Fruit fly (Drosophila melanogaster) whole organism, embryonic: Measurements from ENCODE around the gene Pvr.
A peak's percentile ranks its signal among the peaks of the same experiment; 100 is the strongest.

Experiments used
- Abd-B ChIP-seq: fragments of 200-800 bp; sonication (Bioruptor generic); optimal IDR thresholded peaks from 2 replicates; lab custom pipeline; 2018; ENCODE audit warnings: missing biosample characterization, mild to moderate bottlenecking, missing genetic modification characterization, moderate library complexity
- B-H1 ChIP-seq: fragments of 200-800 bp; sonication (Bioruptor generic); IDR thresholded peaks from 3 replicates; pipeline ENCODE4 v1.3.6; 2022; ENCODE audit warnings: missing biosample characterization, missing genetic modification characterization
- CG10209 ChIP-seq: fragments of 200-800 bp; sonication (Bioruptor generic); optimal IDR thresholded peaks from 3 replicates; lab custom pipeline; 2017; ENCODE audit warnings: missing biosample characterization, mild to moderate bottlenecking, missing genetic modification characterization, missing genetic modification reagents
- CG10979 ChIP-seq: fragments of 200-800 bp; sonication (Bioruptor generic); optimal IDR thresholded peaks from 2 replicates; lab custom pipeline; 2018; ENCODE audit warnings: missing biosample characterization, mild to moderate bottlenecking, missing genetic modification characterization, moderate library complexity
- CG12071 ChIP-seq: fragments of 200-800 bp; sonication (Bioruptor generic); optimal IDR thresholded peaks from 3 replicates; lab custom pipeline; 2018; ENCODE audit warnings: missing biosample characterization, mild to moderate bottlenecking, missing genetic modification characterization
- CG13296 ChIP-seq: fragments of 200-800 bp; sonication (Bioruptor generic); optimal IDR thresholded peaks from 3 replicates; lab custom pipeline; 2018; ENCODE audit warnings: missing biosample characterization, mild to moderate bottlenecking, missing genetic modification characterization
- CG15696 ChIP-seq: fragments of 200-800 bp; sonication (Bioruptor generic); optimal IDR thresholded peaks from 2 replicates; lab custom pipeline; 2019; ENCODE audit warnings: missing biosample characterization, mild to moderate bottlenecking, missing genetic modification characterization, moderate library complexity
- CG2120 ChIP-seq: fragments of 200-800 bp; sonication (Bioruptor generic); optimal IDR thresholded peaks from 3 replicates; lab custom pipeline; 2016; ENCODE audit warnings: missing biosample characterization, missing genetic modification characterization
- CG2199 ChIP-seq: fragments of 200-800 bp; sonication (Bioruptor generic); IDR thresholded peaks from 3 replicates; pipeline ENCODE4 v1.3.6; 2022; ENCODE audit warnings: missing biosample characterization, missing genetic modification characterization
- CG32532 ChIP-seq: fragments of 200-800 bp; sonication (Bioruptor generic); IDR thresholded peaks from 2 replicates; pipeline ENCODE4 v1.3.6; 2022; ENCODE audit warnings: missing biosample characterization, missing genetic modification characterization
- CG33213 ChIP-seq: fragments of 200-800 bp; sonication (Bioruptor generic); optimal IDR thresholded peaks from 3 replicates; lab custom pipeline; 2016; ENCODE audit warnings: missing biosample characterization, missing genetic modification characterization
- CG3407 ChIP-seq: fragments of 200-800 bp; sonication (Bioruptor generic); optimal IDR thresholded peaks from 2 replicates; lab custom pipeline; 2018; ENCODE audit warnings: missing biosample characterization, mild to moderate bottlenecking, missing genetic modification characterization
- CG5953 ChIP-seq: fragments of 200-800 bp; sonication (Bioruptor generic); IDR thresholded peaks from 2 replicates; pipeline ENCODE4 v1.3.6; 2022; ENCODE audit warnings: missing biosample characterization, missing genetic modification characterization
- CG9727 ChIP-seq: fragments of 200-800 bp; sonication (Bioruptor generic); optimal IDR thresholded peaks from 3 replicates; lab custom pipeline; 2017; ENCODE audit warnings: missing biosample characterization, mild to moderate bottlenecking, missing genetic modification characterization
- Dbx ChIP-seq: fragments of 200-800 bp; sonication (Bioruptor generic); IDR thresholded peaks from 3 replicates; pipeline ENCODE4 v1.3.6; 2022; ENCODE audit warnings: missing biosample characterization, missing genetic modification characterization
- Deaf1 ChIP-seq: fragments of 200-800 bp; optimal IDR thresholded peaks from 3 replicates; lab custom pipeline; 2019; ENCODE audit warnings: missing biosample characterization, mild to moderate bottlenecking, missing genetic modification characterization, moderate library complexity
- Fer1 ChIP-seq: fragments of 200-800 bp; sonication (Bioruptor generic); optimal IDR thresholded peaks from 2 replicates; lab custom pipeline; 2017; ENCODE audit warnings: missing biosample characterization, mild to moderate bottlenecking, missing genetic modification characterization
- HHEX ChIP-seq: fragments of 200-800 bp; sonication (Bioruptor generic); optimal IDR thresholded peaks from 3 replicates; lab custom pipeline; 2017; ENCODE audit warnings: missing biosample characterization, mild to moderate bottlenecking, missing genetic modification characterization, missing genetic modification reagents
- Hmr ChIP-seq: fragments of 200-800 bp; sonication (Bioruptor generic); optimal IDR thresholded peaks from 3 replicates; lab custom pipeline; 2017; ENCODE audit warnings: mild to moderate bottlenecking, missing biosample characterization, missing genetic modification reagents, missing genetic modification characterization
- Hr51 ChIP-seq, 2 experiments: fragments of 200-800 bp; sonication (Bioruptor generic); optimal IDR thresholded peaks; 2 replicates in 1 of 2; 3 replicates in 1 of 2; lab custom pipeline; 2016 to 2018; ENCODE audit warnings: missing biosample characterization in 2 of 2, missing genetic modification characterization in 2 of 2, mild to moderate bottlenecking in 1 of 2, moderate library complexity in 1 of 2
- Hsf ChIP-seq: fragments of 200-800 bp; sonication (Bioruptor generic); optimal IDR thresholded peaks from 3 replicates; lab custom pipeline; 2016; ENCODE audit warnings: missing biosample characterization, missing genetic modification characterization
- NC2α ChIP-seq: fragments of 200-800 bp; sonication (Bioruptor generic); optimal IDR thresholded peaks from 2 replicates; lab custom pipeline; 2016; ENCODE audit warnings: missing biosample characterization, missing genetic modification characterization
- NC2β ChIP-seq: fragments of 200-800 bp; sonication (Bioruptor generic); optimal IDR thresholded peaks from 2 replicates; lab custom pipeline; 2016; ENCODE audit warnings: missing biosample characterization, missing genetic modification characterization
- NFAT ChIP-seq: fragments of 200-800 bp; sonication (Bioruptor generic); IDR thresholded peaks from 2 replicates; pipeline ENCODE4 v1.3.6; 2022; ENCODE audit warnings: missing biosample characterization, missing genetic modification characterization
- Pdp1 ChIP-seq, 2 experiments: fragments of 200-800 bp; sonication (Bioruptor generic); optimal IDR thresholded peaks; 3 replicates each; lab custom pipeline; 2016; ENCODE audit warnings: missing biosample characterization in 2 of 2, missing genetic modification characterization in 2 of 2, mild to moderate bottlenecking in 1 of 2, moderate library complexity in 1 of 2
- Poxn ChIP-seq: fragments of 200-800 bp; sonication (Bioruptor generic); IDR thresholded peaks from 2 replicates; pipeline ENCODE4 v1.3.6; 2022; ENCODE audit warnings: missing biosample characterization, missing genetic modification characterization
- Ptx1 ChIP-seq: fragments of 200-800 bp; sonication (Bioruptor generic); IDR thresholded peaks from 2 replicates; pipeline ENCODE4 v1.3.6; 2022; ENCODE audit warnings: missing biosample characterization, missing genetic modification characterization
- Sox100B ChIP-seq: fragments of 200-800 bp; sonication (Bioruptor generic); optimal IDR thresholded peaks from 3 replicates; lab custom pipeline; 2018; ENCODE audit warnings: missing biosample characterization, mild to moderate bottlenecking, missing genetic modification characterization
- Usf ChIP-seq: fragments of 200-800 bp; sonication (Bioruptor generic); optimal IDR thresholded peaks from 2 replicates; lab custom pipeline; 2017; ENCODE audit warnings: missing genotype, missing biosample characterization, missing genetic modification characterization
- abd-A ChIP-seq: fragments of 200-800 bp; sonication (Bioruptor generic); optimal IDR thresholded peaks from 3 replicates; lab custom pipeline; 2019; ENCODE audit warnings: missing biosample characterization, mild to moderate bottlenecking, missing genetic modification characterization, moderate library complexity
- bigmax ChIP-seq: fragments of 200-800 bp; sonication (Bioruptor generic); optimal IDR thresholded peaks from 2 replicates; lab custom pipeline; 2018; ENCODE audit warnings: missing biosample characterization, mild to moderate bottlenecking, missing genetic modification characterization
- cwo ChIP-seq: fragments of 200-800 bp; sonication (Bioruptor generic); optimal IDR thresholded peaks from 3 replicates; lab custom pipeline; 2017; ENCODE audit warnings: missing biosample characterization, missing genetic modification characterization, mild to moderate bottlenecking, moderate library complexity, missing genetic modification reagents
- disco-r ChIP-seq: fragments of 200-800 bp; sonication (Bioruptor generic); optimal IDR thresholded peaks from 2 replicates; lab custom pipeline; 2016; ENCODE audit warnings: missing biosample characterization, missing genetic modification characterization
- dm ChIP-seq: fragments of 200-800 bp; sonication (Bioruptor generic); optimal IDR thresholded peaks from 3 replicates; lab custom pipeline; 2016; ENCODE audit warnings: missing biosample characterization, missing genetic modification characterization
- her ChIP-seq: fragments of 200-800 bp; sonication (Bioruptor generic); optimal IDR thresholded peaks from 2 replicates; lab custom pipeline; 2016; ENCODE audit warnings: missing biosample characterization, missing genetic modification characterization
- nom ChIP-seq: fragments of 200-800 bp; sonication (Bioruptor generic); optimal IDR thresholded peaks from 2 replicates; lab custom pipeline; 2017; ENCODE audit warnings: missing biosample characterization, missing genetic modification characterization, mild to moderate bottlenecking, moderate library complexity, missing genetic modification reagents
- p53 ChIP-seq: fragments of 200-800 bp; sonication (Bioruptor generic); optimal IDR thresholded peaks from 2 replicates; lab custom pipeline; 2016; ENCODE audit warnings: missing biosample characterization, missing genetic modification characterization
- pfk ChIP-seq: fragments of 200-800 bp; sonication (Bioruptor generic); optimal IDR thresholded peaks from 2 replicates; lab custom pipeline; 2018; ENCODE audit warnings: missing biosample characterization, mild to moderate bottlenecking, missing genetic modification characterization, moderate library complexity
- sens-2 ChIP-seq: fragments of 200-800 bp; sonication (Bioruptor generic); IDR thresholded peaks from 2 replicates; pipeline ENCODE4 v1.3.6; 2022; ENCODE audit warnings: missing biosample characterization, missing genetic modification characterization
- sima ChIP-seq: fragments of 200-800 bp; sonication (Bioruptor generic); optimal IDR thresholded peaks from 2 replicates; lab custom pipeline; 2016; ENCODE audit warnings: missing biosample characterization, missing genetic modification characterization
- trh ChIP-seq: fragments of 200-800 bp; sonication (Bioruptor generic); optimal IDR thresholded peaks from 2 replicates; lab custom pipeline; 2016; ENCODE audit warnings: missing biosample characterization, missing genetic modification characterization
- twi ChIP-seq: fragments of 200-800 bp; optimal IDR thresholded peaks from 2 replicates; lab custom pipeline; 2019; ENCODE audit warnings: missing biosample characterization, mild to moderate bottlenecking, missing genetic modification characterization, moderate library complexity
- z ChIP-seq: fragments of 200-800 bp; sonication (Bioruptor generic); IDR thresholded peaks from 3 replicates; pipeline ENCODE4 v1.3.6; 2022; ENCODE audit warnings: missing biosample characterization, missing genetic modification characterization

Gene Pvr

DNA sequence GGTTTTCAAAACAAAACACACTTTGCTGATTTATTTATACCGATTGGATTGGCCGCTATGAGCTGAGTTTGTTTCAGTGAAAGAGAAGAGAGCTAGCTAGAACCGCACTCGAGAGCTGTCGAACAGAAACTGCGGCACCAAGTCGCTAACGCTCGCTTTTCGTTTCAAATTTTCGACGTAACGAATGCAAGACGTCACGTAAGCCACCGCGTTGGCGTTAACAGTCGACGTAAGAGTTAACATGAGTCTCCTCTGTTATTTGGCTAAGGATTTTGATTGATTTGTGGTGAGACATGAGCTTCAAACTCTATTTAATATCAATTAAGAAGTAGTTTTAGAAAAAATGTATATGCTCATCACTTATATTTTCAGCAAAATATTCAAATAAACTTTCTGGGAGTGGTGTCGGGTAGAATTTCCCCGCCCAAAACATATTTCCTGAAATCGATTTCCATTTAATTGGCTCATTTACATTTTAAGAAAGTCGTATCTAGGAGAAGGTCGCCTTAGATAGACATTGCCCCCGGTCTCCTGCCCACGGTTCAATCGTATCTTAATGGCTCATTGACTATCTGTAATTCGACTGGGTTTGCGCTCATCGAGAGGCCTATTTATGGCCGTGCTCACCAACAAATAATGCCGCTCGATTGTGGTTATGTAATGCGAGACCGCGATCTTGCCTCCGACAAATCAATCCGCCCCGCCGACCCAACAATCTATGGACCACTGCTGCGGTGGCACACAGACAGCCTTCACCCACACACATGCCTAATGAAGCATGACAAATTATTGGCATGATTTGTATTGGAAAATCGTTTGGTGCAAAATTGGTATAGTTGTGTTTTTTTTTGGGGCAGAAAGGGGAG lies 18.0 kb upstream of the Pvr start, which contains the start of gene CG8086 (continued):
- TF ChIP-seq Fer1 (GFP tag; lab: Kevin White, UChicago) (no peak), cwo (no peak), Deaf1 (tag; lab: Kevin White, UChicago) (peak; percentile 5), Sox100B (no peak), twi (tag; lab: Kevin White, UChicago) (no peak), CG10979 (tag; lab: Kevin White, UChicago) (no peak), CG3407 (GFP tag; lab: Kevin White, UChicago) (no peak), CG32532 (GFP tag; lab: Robert Waterston, UW) (0 out of 2 replicates have a peak, but pooled peaks have one; percentile 11), Hmr (GFP tag; lab: Kevin White, UChicago) (no peak), Dbx (GFP tag; lab: Robert Waterston, UW) (no peak), trh (GFP tag; lab: Kevin White, UChicago) (no peak), CG33213 (GFP tag; lab: Kevin White, UChicago) (no peak), Hsf (GFP tag; lab: Kevin White, UChicago) (no peak), dm (GFP tag; lab: Kevin White, UChicago) (no peak), p53 (GFP tag; lab: Kevin White, UChicago) (no peak), CG9727 (GFP tag; lab: Kevin White, UChicago) (no peak), CG12071 (GFP tag; lab: Kevin White, UChicago) (no peak), pfk (no peak), Ptx1 (GFP tag; lab: Robert Waterston, UW) (no peak), CG2199 (GFP tag; lab: Robert Waterston, UW) (no peak), her (GFP tag; lab: Kevin White, UChicago) (no peak), Hr51 (GFP tag; optimal IDR thresholded peaks at IDR 0.05; lab: Kevin White, UChicago) (no peak), CG13296 (no peak), CG15696 (tag; lab: Kevin White, UChicago) (no peak), Usf (GFP tag; lab: Kevin White, UChicago) (no peak), NC2α (no peak), Pdp1 (GFP tag; optimal IDR thresholded peaks at IDR 0.05; lab: Kevin White, UChicago) (peak in 1 of 2 experiments; percentile 92), Poxn (no peak), CG2120 (GFP tag; lab: Kevin White, UChicago) (no peak), bigmax (GFP tag; lab: Kevin White, UChicago) (no peak), z (GFP tag; lab: Robert Waterston, UW) (no peak), CG10209 (GFP tag; lab: Kevin White, UChicago) (no peak), CG5953 (GFP tag; lab: Robert Waterston, UW) (no peak), B-H1 (GFP tag; lab: Robert Waterston, UW) (no peak), abd-A (tag; lab: Kevin White, UChicago) (no peak), sens-2 (GFP tag; lab: Robert Waterston, UW) (no peak), HHEX (no peak), Abd-B (GFP tag; lab: Kevin White, UChicago) (no peak), sima (GFP tag; lab: Kevin White, UChicago) (no peak), NC2β (GFP tag; lab: Kevin White, UChicago) (no peak), disco-r (GFP tag; lab: Kevin White, UChicago) (no peak), NFAT (GFP tag; lab: Robert Waterston, UW) (no peak), nom (GFP tag; lab: Kevin White, UChicago) (no peak)
